Fruit fly (Drosophila melanogaster): ENCODE results near the gene Recs1.

DNA sequence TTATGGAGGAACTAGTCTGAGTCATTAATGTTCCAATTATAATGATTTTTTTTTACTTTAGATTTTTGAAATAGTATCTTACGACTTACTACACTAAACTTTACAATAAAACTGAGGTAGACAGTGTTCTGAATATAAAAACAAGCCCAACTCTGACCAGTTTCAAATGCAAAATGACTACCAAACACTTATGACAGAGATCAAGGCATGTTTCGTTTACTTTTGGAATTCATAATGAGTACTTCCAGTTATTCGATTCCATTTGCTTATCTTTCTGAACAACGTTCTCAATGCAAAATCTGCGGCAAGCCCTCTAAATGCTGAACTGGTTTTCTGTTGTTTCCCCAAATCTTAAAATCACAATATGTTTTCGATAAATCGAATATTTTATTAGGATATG is 1.8 kb downstream of the Recs1 start, which contains the start of gene CG14355:
- TF ChIP-seq psq (optimal IDR thresholded peaks at IDR 0.05) (no peak), Sin3A (optimal IDR thresholded peaks at IDR 0.05) (no peak), insv (optimal IDR thresholded peaks at IDR 0.05) (no peak), ttk (optimal IDR thresholded peaks at IDR 0.05) (no peak)
